Fruit fly (Drosophila melanogaster): ENCODE data around the gene CG12521.

dm6 chr3L:11828730-11829129, 18.9 kb downstream of the CG12521 start, which contains the start of gene CG7264:
- TF ChIP-seq Myc (optimal IDR thresholded peaks at IDR 0.05): no peak
- TF ChIP-seq psq (optimal IDR thresholded peaks at IDR 0.05): no peak
- TF ChIP-seq insv (optimal IDR thresholded peaks at IDR 0.05): no peak
- TF ChIP-seq h (optimal IDR thresholded peaks at IDR 0.05): no peak
- TF ChIP-seq ttk (optimal IDR thresholded peaks at IDR 0.05): no peak
- no peak for TF ChIP-seq Sin3A (optimal IDR thresholded peaks at IDR 0.05)
